Worm (Caenorhabditis elegans) whole organism, dauer: Measurements from ENCODE around the gene srx-110.

Experiments used
- unc-62 ChIP-seq: sonication (generic microtip); optimal IDR thresholded peaks from 2 replicates; lab custom pipeline; 2017; ENCODE audit warnings: missing biosample characterization, missing genetic modification reagents, missing genetic modification characterization

srx-110 gene

ce11 chrII:3743684-3744200 lies 34.4 kb downstream of the srx-110 start, which contains the start of gene nta-1:
Gene nta-1, minus strand, starts transcription at chrII:3743814.
- TF ChIP-seq unc-62 (GFP tag; lab: Kevin White, UChicago): no peak

- TF ChIP-seq unc-62 (GFP tag; lab: Kevin White, UChicago): no peak
Observed at ce11 chrII:3747405-3747804, 38.0 kb downstream of the srx-110 start, which contains the start of gene fbxb-92. Gene fbxb-92, minus strand, starts transcription at chrII:3747505.

DNA sequence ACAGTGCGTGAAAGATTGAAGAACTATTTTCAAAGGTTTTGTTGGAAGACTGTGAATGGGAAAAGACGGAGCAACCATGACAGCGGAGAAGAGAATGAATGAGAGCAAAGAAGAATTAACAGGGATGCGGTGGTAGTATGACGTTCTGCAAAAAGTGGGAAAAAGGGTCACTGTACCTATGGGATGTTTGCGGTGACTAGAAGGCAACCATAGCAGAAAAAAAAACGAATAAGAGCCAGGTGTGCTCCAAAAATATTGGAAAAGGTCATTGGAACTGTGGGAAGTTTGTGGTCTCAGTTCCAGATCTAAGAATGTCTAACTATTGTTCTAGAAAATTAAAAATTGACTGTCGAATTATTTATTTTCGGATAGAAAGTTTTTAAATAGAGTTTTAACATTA lies 39.4 kb downstream of the srx-110 start, which contains the start of gene fbxb-90:
fbxb-90 (minus strand) TSS at position 101 of the 400 bp plus-strand sequence.
- TF ChIP-seq unc-62 (GFP tag; lab: Kevin White, UChicago): no peak

DNA sequence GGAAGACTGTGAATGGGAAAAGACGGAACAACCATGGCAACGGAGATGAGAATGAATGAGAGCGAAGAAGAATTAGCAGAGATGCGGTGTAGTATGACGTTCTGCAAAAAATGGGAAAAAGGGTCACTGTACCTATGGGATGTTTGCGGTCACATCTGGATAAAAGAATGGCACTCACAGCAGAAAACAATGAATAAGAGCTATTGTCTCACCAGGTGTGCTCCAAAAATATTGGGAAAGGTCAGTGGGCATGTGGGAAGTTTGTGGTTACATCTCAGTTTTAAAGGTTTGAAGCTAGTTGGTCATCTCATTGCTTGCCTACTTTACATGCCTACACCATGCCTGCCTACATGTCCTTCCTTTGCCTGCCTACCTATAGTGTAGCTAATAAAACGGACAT lies 41.3 kb downstream of the srx-110 start, which contains the start of gene fbxb-91:
fbxb-91 (minus strand) TSS at position 101 of the 400 bp plus-strand sequence.
- TF ChIP-seq unc-62 (GFP tag; lab: Kevin White, UChicago): no peak

DNA sequence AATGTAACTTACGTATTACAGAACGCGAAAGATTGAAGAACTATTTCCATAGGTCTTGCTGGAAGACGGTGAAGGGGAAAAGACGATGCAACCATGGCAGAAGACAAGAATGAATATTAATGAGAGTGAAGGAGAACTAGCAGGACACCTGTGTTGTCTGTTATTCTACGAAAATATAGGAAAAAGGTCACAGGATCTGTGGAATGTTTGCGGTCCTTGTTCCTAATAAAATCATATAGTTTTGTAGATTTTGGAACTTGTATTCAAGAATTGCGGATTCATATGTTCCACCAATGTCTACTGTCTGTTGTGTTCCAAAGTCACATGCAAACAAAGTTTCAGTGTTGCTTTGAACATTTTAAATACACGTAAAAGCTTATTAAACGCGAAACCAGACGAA lies 42.8 kb downstream of the srx-110 start, which contains the start of gene sdz-11:
sdz-11 (minus strand) TSS at position 101 of the 400 bp plus-strand sequence.
- no peak for TF ChIP-seq unc-62 (GFP tag; lab: Kevin White, UChicago)

ce11 chrII:3753598-3753997 lies 44.2 kb downstream of the srx-110 start, which contains the start of gene rcd-1:
Gene rcd-1, plus strand, starts transcription at chrII:3753898.
- no peak for TF ChIP-seq unc-62 (GFP tag; lab: Kevin White, UChicago)

- no peak for TF ChIP-seq unc-62 (GFP tag; lab: Kevin White, UChicago)
Observed at ce11 chrII:3757499-3757898, 48.1 kb downstream of the srx-110 start, which contains the start of gene srx-111. Gene srx-111, plus strand, starts transcription at chrII:3757799.

- no peak for TF ChIP-seq unc-62 (GFP tag; lab: Kevin White, UChicago)
Observed at ce11 chrII:3759010-3759409, 49.7 kb downstream of the srx-110 start, which contains the start of gene T24E12.12. Gene T24E12.12, plus strand, starts transcription at chrII:3759290.
